Fruit fly (Drosophila melanogaster): ENCODE data around the gene AP-1gamma.

The AP-1gamma gene

dm6 chrX:9109072-9109844 lies 767 bp downstream of the AP-1gamma start (continued):
- TF ChIP-seq Hr3 (GFP tag; optimal IDR thresholded peaks at IDR 0.05) (peak; percentile 51), tll (GFP tag; optimal IDR thresholded peaks at IDR 0.05) (peak in 1 of 2 experiments; percentile 70), wdn (GFP tag; IDR thresholded peaks at IDR 0.05) (no peak), cato (GFP tag; optimal IDR thresholded peaks at IDR 0.05; ENCODE audit: borderline replicate concordance) (peak; percentile 45), dpn (GFP tag; optimal IDR thresholded peaks at IDR 0.05) (peak; percentile 42 to 46), CG10959 (GFP tag; IDR thresholded peaks at IDR 0.05) (no peak), gcm (GFP tag; optimal IDR thresholded peaks at IDR 0.05) (peak; percentile 17), Poxn (GFP tag; IDR thresholded peaks at IDR 0.05) (no peak), tin (GFP tag; optimal IDR thresholded peaks at IDR 0.05) (peak; percentile 60), CG18619 (GFP tag; optimal IDR thresholded peaks at IDR 0.05) (peak; percentile 48), Hmr (GFP tag; optimal IDR thresholded peaks at IDR 0.05) (peak; percentile 39), cwo (GFP tag; optimal IDR thresholded peaks at IDR 0.05) (no peak), CG15514 (GFP tag; optimal IDR thresholded peaks at IDR 0.05) (no peak), CG17328 (GFP tag; IDR thresholded peaks at IDR 0.05) (no peak), TFAM (GFP tag; optimal IDR thresholded peaks at IDR 0.05) (no peak)

DNA sequence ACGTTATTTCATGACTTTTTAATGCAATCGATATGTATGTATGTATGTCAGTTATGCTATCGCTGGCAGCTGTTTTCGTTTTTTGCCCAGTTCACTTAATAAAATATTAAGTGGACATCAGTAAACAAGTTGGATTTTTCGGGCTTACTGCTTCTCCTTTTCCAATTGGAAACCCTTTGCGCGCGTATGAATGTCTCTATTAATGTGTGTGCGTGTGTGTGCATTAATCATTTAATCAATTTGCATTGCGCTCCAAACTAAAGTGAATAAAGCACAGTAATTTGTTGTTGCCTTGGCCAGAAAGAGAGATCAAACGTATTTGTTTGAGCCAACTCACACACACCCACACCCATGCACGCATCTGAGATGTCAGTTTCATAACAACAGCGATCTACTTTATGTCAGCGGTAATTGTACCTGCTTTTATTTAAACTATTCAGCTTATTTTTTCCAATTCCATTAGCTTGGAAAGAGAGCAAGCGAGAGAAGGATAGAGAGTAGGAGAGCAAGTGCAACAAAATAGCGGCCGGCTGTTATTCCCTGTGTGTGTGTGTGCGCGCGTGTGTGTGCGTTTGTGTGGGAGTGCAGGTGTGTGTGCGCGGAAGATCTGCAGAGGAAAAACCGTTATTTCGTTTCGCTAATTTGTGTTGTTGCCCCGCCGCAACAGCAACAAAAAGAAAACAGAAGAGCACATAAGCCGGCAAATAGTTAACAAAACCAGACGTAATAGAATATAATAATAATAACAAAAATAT lies 1.8 kb downstream of the AP-1gamma start:
- no peak for TF ChIP-seq CG10267 (tag; optimal IDR thresholded peaks at IDR 0.05)
- TF ChIP-seq nmo (GFP tag; optimal IDR thresholded peaks at IDR 0.05), result no peak
- no peak for TF ChIP-seq amos (GFP tag; IDR thresholded peaks at IDR 0.05; ENCODE audit: partially characterized antibody)
- 0 out of 2 replicates have a peak, but pooled peaks have one; percentile 12 for TF ChIP-seq vvl (GFP tag; IDR thresholded peaks at IDR 0.05)
- TF ChIP-seq CG8924 (tag; optimal IDR thresholded peaks at IDR 0.05), result peak; percentile 22
- 0 out of 3 replicates have a peak, but pooled peaks have one; percentile 10 for TF ChIP-seq CG34224 (GFP tag; IDR thresholded peaks at IDR 0.05; ENCODE audit: partially characterized antibody)
- peak; percentile 41 to 61 for TF ChIP-seq Trl (optimal IDR thresholded peaks at IDR 0.05)
- no peak for TF ChIP-seq Trl (GFP tag; optimal IDR thresholded peaks at IDR 0.05)
- peak in 1 of 2 experiments; percentile 10 for TF ChIP-seq Pdp1 (GFP tag; optimal IDR thresholded peaks at IDR 0.05)
- TF ChIP-seq sens (GFP tag), result peak; percentile 53
- TF ChIP-seq cg (GFP tag; optimal IDR thresholded peaks at IDR 0.05), result peak; percentile 75
- peak in 1 of 2 experiments; percentile 86 for TF ChIP-seq insv (GFP tag; optimal IDR thresholded peaks at IDR 0.05)

dm6 chrX:9117831-9118230 lies 9.3 kb downstream of the AP-1gamma start:
- TF ChIP-seq Elba2 (GFP tag; optimal IDR thresholded peaks at IDR 0.05), result peak; percentile 30
- no peak for TF ChIP-seq Fer2 (tag; optimal IDR thresholded peaks at IDR 0.05)
- TF ChIP-seq CG12391 (tag; optimal IDR thresholded peaks at IDR 0.05), result no peak
- 0 out of 3 replicates have a peak, but pooled peaks have one; percentile 2 for TF ChIP-seq row (GFP tag; IDR thresholded peaks at IDR 0.05)
- TF ChIP-seq CG13894 (tag; optimal IDR thresholded peaks at IDR 0.05), result peak; percentile 50
- TF ChIP-seq insv (GFP tag; optimal IDR thresholded peaks at IDR 0.05), result peak; percentile 49 to 96
- peak; percentile 61 for TF ChIP-seq sens (GFP tag)
- peak; percentile 4 for TF ChIP-seq zen (tag; optimal IDR thresholded peaks at IDR 0.05)
